Fruit fly (Drosophila melanogaster) whole organism: ENCODE results near the gene mRpS10.

ENCODE experiments used
- CG8478 ChIP-seq: fragments of >200 bp; optimal IDR thresholded peaks from 2 replicates; lab custom pipeline; 2018; ENCODE audit warnings: inconsistent platforms
- EcR ChIP-seq, 2 experiments: fragments of >200 bp; optimal IDR thresholded peaks; 2 replicates each; lab custom pipeline; 2017; ENCODE audit warnings: missing biosample characterization in 2 of 2, missing genetic modification characterization in 2 of 2, missing genetic modification reagents in 2 of 2
- pan ChIP-seq: fragments of >200 bp; optimal IDR thresholded peaks from 2 replicates; lab custom pipeline; 2017
- psq ChIP-seq: fragments of >200 bp; optimal IDR thresholded peaks from 2 replicates; lab custom pipeline; 2017
- usp ChIP-seq: fragments of >200 bp; optimal IDR thresholded peaks from 2 replicates; lab custom pipeline; 2017; ENCODE audit warnings: missing biosample characterization, missing genetic modification characterization, mixed read lengths

dm6 chr3R:15205223-15205622 is 24.2 kb upstream of the mRpS10 start:
- TF ChIP-seq CG8478 (lab: Kevin White, UChicago): no peak
- no peak for TF ChIP-seq usp (GFP tag; lab: Kevin White, UChicago)
- TF ChIP-seq EcR (GFP tag; optimal IDR thresholded peaks at IDR 0.05; lab: Kevin White, UChicago): no peak
- no peak for TF ChIP-seq psq (lab: Kevin White, UChicago)
- no peak for TF ChIP-seq pan
